Fruit fly (Drosophila melanogaster) whole organism, pupa: ENCODE measurements around the gene CG13898.

Source experiments
- CG10348 ChIP-seq: fragments of 200-800 bp; sonication (Bioruptor generic); IDR thresholded peaks from 2 replicates; pipeline ENCODE4 v1.3.6; 2022; ENCODE audit warnings: missing biosample characterization, missing genetic modification characterization
- CG12605 ChIP-seq: fragments of 200-800 bp; sonication (Bioruptor generic); IDR thresholded peaks from 2 replicates; pipeline ENCODE4 v1.3.6; 2022; ENCODE audit warnings: missing biosample characterization, missing genetic modification characterization
- CG13204 ChIP-seq: fragments of 200-800 bp; sonication (Bioruptor generic); optimal IDR thresholded peaks from 2 replicates; lab custom pipeline; 2018; ENCODE audit warnings: missing biosample characterization, mild to moderate bottlenecking, missing genetic modification characterization, moderate library complexity
- CG14655 ChIP-seq: fragments of 200-800 bp; sonication (Bioruptor generic); optimal IDR thresholded peaks from 3 replicates; lab custom pipeline; 2017; ENCODE audit warnings: mild to moderate bottlenecking, missing biosample characterization, missing genetic modification reagents, missing genetic modification characterization
- CG15710 ChIP-seq: fragments of 200-800 bp; sonication (Bioruptor generic); optimal IDR thresholded peaks from 2 replicates; lab custom pipeline; 2018; ENCODE audit warnings: missing biosample characterization, mild to moderate bottlenecking, missing genetic modification characterization, moderate library complexity
- CG17806 ChIP-seq: fragments of 200-800 bp; sonication (Bioruptor generic); optimal IDR thresholded peaks from 2 replicates; lab custom pipeline; 2018; ENCODE audit warnings: missing biosample characterization, mild to moderate bottlenecking, missing genetic modification characterization, moderate library complexity
- CG32121 ChIP-seq: fragments of 200-800 bp; sonication (Bioruptor generic); IDR thresholded peaks from 2 replicates; pipeline ENCODE4 v1.3.6; 2022; ENCODE audit warnings: missing biosample characterization, missing genetic modification characterization
- CG34367 ChIP-seq: fragments of 200-800 bp; sonication (Bioruptor generic); optimal IDR thresholded peaks from 2 replicates; lab custom pipeline; 2018; ENCODE audit warnings: missing biosample characterization, mild to moderate bottlenecking, missing genetic modification characterization
- CG4496 ChIP-seq: fragments of 200-800 bp; sonication (Bioruptor generic); IDR thresholded peaks from 3 replicates; pipeline ENCODE4 v1.3.6; 2022; ENCODE audit warnings: missing biosample characterization, missing genetic modification characterization
- CG8159 ChIP-seq: fragments of 200-800 bp; sonication (Bioruptor generic); optimal IDR thresholded peaks from 3 replicates; lab custom pipeline; 2018; ENCODE audit warnings: missing biosample characterization, mild to moderate bottlenecking, missing genetic modification characterization, moderate library complexity
- CG8301 ChIP-seq: fragments of 200-800 bp; sonication (Bioruptor generic); optimal IDR thresholded peaks from 2 replicates; lab custom pipeline; 2018; ENCODE audit warnings: missing biosample characterization, mild to moderate bottlenecking, missing genetic modification characterization
- CG9948 ChIP-seq: fragments of 200-800 bp; sonication (Bioruptor generic); optimal IDR thresholded peaks from 2 replicates; lab custom pipeline; 2018; ENCODE audit warnings: missing biosample characterization, mild to moderate bottlenecking, missing genetic modification characterization, moderate library complexity
- D1 ChIP-seq: fragments of 200-800 bp; sonication (Bioruptor generic); optimal IDR thresholded peaks from 2 replicates; lab custom pipeline; 2018; ENCODE audit warnings: missing biosample characterization, mild to moderate bottlenecking, missing genetic modification characterization, moderate library complexity
- EcR ChIP-seq: fragments of 200-800 bp; sonication (Bioruptor generic); optimal IDR thresholded peaks from 3 replicates; lab custom pipeline; 2019; ENCODE audit warnings: missing biosample characterization, missing genetic modification characterization, mild to moderate bottlenecking, moderate library complexity, missing genetic modification reagents
- Ets98B ChIP-seq: fragments of 200-800 bp; sonication (Bioruptor generic); IDR thresholded peaks from 2 replicates; pipeline ENCODE4 v1.3.6; 2022; ENCODE audit warnings: missing biosample characterization, missing genetic modification characterization
- Pif1A ChIP-seq: fragments of 200-800 bp; sonication (Bioruptor generic); optimal IDR thresholded peaks from 3 replicates; lab custom pipeline; 2016; ENCODE audit warnings: missing biosample characterization, missing genetic modification characterization
- Pif1B ChIP-seq: fragments of 200-800 bp; sonication (Bioruptor generic); optimal IDR thresholded peaks from 3 replicates; lab custom pipeline; 2016; ENCODE audit warnings: missing biosample characterization, missing genetic modification characterization
- Snoo ChIP-seq: fragments of 200-800 bp; sonication (Bioruptor generic); optimal IDR thresholded peaks from 3 replicates; lab custom pipeline; 2017; ENCODE audit warnings: missing biosample characterization, mild to moderate bottlenecking, missing genetic modification characterization, inconsistent platforms
- fd96Ca ChIP-seq: fragments of 200-800 bp; sonication (Bioruptor generic); IDR thresholded peaks from 3 replicates; pipeline ENCODE4 v1.3.6; 2022; ENCODE audit warnings: missing biosample characterization, missing genetic modification characterization
- gl ChIP-seq: fragments of 200-800 bp; sonication (Bioruptor generic); optimal IDR thresholded peaks from 2 replicates; lab custom pipeline; 2018; ENCODE audit warnings: missing biosample characterization, mild to moderate bottlenecking, missing genetic modification characterization
- rn ChIP-seq: fragments of 200-800 bp; sonication (Bioruptor generic); IDR thresholded peaks from 2 replicates; pipeline ENCODE4 v1.3.6; 2022; ENCODE audit warnings: missing biosample characterization, missing genetic modification characterization

Gene CG13898

dm6 chr3L:835455-836034 lies 31.7 kb upstream of the CG13898 start, which contains the start of gene CG42554:
Gene CG42554 (plus strand): TSS chr3L:835683.
- TF ChIP-seq Pif1A (no peak), Ets98B (no peak), fd96Ca (GFP tag; lab: Robert Waterston, UW) (no peak), EcR (no peak), Pif1B (GFP tag; lab: Kevin White, UChicago) (no peak), D1 (tag; lab: Kevin White, UChicago) (no peak), CG8159 (tag; lab: Kevin White, UChicago) (no peak), CG4496 (no peak), CG17806 (tag; lab: Kevin White, UChicago) (no peak), CG14655 (GFP tag; lab: Kevin White, UChicago) (no peak), CG9948 (no peak), CG32121 (GFP tag; lab: Robert Waterston, UW) (no peak), CG15710 (no peak), gl (no peak), CG8301 (tag; lab: Kevin White, UChicago) (no peak)

dm6 chr3L:833878-834277 lies 30.0 kb upstream of the CG13898 start, which contains the start of gene CG42553:
Gene CG42553 (plus strand): TSS chr3L:834093.
- TF ChIP-seq Pif1B (GFP tag; lab: Kevin White, UChicago) (no peak), CG32121 (GFP tag; lab: Robert Waterston, UW) (no peak), Snoo (tag; lab: Kevin White, UChicago) (no peak), CG14655 (GFP tag; lab: Kevin White, UChicago) (no peak), CG13204 (GFP tag; lab: Kevin White, UChicago) (no peak), Pif1A (no peak), CG4496 (no peak), CG12605 (GFP tag; lab: Robert Waterston, UW) (no peak), gl (no peak), Ets98B (no peak), CG8301 (tag; lab: Kevin White, UChicago) (no peak), CG8159 (tag; lab: Kevin White, UChicago) (no peak), CG9948 (no peak)
- TF ChIP-seq, all 21 proteins: peak for 0

- TF ChIP-seq D1 (tag; lab: Kevin White, UChicago) (no peak), gl (peak; percentile 10), CG8159 (tag; lab: Kevin White, UChicago) (no peak), Pif1A (no peak), Snoo (tag; lab: Kevin White, UChicago) (no peak), CG13204 (GFP tag; lab: Kevin White, UChicago) (no peak), CG4496 (peak; percentile 33; the same call in 1 of the 3 replicates), Pif1B (GFP tag; lab: Kevin White, UChicago) (no peak), fd96Ca (GFP tag; lab: Robert Waterston, UW) (peak; percentile 17; the same call in 1 of the 3 replicates), CG15710 (peak; percentile 12), rn (GFP tag; lab: Robert Waterston, UW) (no peak), CG12605 (GFP tag; lab: Robert Waterston, UW) (peak; percentile 24; the same call in 1 of the 2 replicates), CG10348 (GFP tag; lab: Robert Waterston, UW) (no peak), CG14655 (GFP tag; lab: Kevin White, UChicago) (no peak), CG32121 (GFP tag; lab: Robert Waterston, UW) (0 out of 2 replicates have a peak, but pooled peaks have one; percentile 16), CG9948 (peak; percentile 6), CG8301 (tag; lab: Kevin White, UChicago) (no peak), CG17806 (tag; lab: Kevin White, UChicago) (peak; percentile 6), Ets98B (peak; percentile 8; the same call in 1 of the 2 replicates), CG34367 (tag; lab: Kevin White, UChicago) (no peak), EcR (no peak)
- TF ChIP-seq, all 21 proteins: peak for 9
Measured at dm6 chr3L:832897-833857, 29.3 kb upstream of the CG13898 start, which contains the start of gene Sf3b3. Gene Sf3b3 (minus strand): TSS chr3L:833385.

dm6 chr3L:824444-824843 lies 20.6 kb upstream of the CG13898 start:
- TF ChIP-seq EcR (no peak), Ets98B (peak; percentile 81), CG15710 (peak; percentile 61), CG10348 (GFP tag; lab: Robert Waterston, UW) (no peak), CG9948 (peak; percentile 78), Pif1B (GFP tag; lab: Kevin White, UChicago) (peak; percentile 73), CG8159 (tag; lab: Kevin White, UChicago) (peak; percentile 45), Snoo (tag; lab: Kevin White, UChicago) (peak; percentile 62), D1 (tag; lab: Kevin White, UChicago) (no peak), CG13204 (GFP tag; lab: Kevin White, UChicago) (no peak), gl (peak; percentile 58), CG32121 (GFP tag; lab: Robert Waterston, UW) (peak; percentile 58), rn (GFP tag; lab: Robert Waterston, UW) (peak; percentile 70), CG17806 (tag; lab: Kevin White, UChicago) (peak; percentile 57), CG4496 (peak; percentile 76), fd96Ca (GFP tag; lab: Robert Waterston, UW) (peak; percentile 81), CG12605 (GFP tag; lab: Robert Waterston, UW) (peak; percentile 70), Pif1A (peak; percentile 80), CG8301 (tag; lab: Kevin White, UChicago) (peak; percentile 86), CG14655 (GFP tag; lab: Kevin White, UChicago) (peak; percentile 87), CG34367 (tag; lab: Kevin White, UChicago) (peak; percentile 55)
